Fruit fly (Drosophila melanogaster) ovary, adult (tissue): ENCODE results near the gene Doc3.

Experiments
- CG17801 ChIP-seq: fragments of 200-800 bp; optimal IDR thresholded peaks from 2 replicates; lab custom pipeline; 2019; ENCODE audit warnings: missing biosample characterization, mild to moderate bottlenecking, missing genetic modification characterization, moderate library complexity; ENCODE audit not compliant: partially characterized antibody

Gene Doc3

DNA sequence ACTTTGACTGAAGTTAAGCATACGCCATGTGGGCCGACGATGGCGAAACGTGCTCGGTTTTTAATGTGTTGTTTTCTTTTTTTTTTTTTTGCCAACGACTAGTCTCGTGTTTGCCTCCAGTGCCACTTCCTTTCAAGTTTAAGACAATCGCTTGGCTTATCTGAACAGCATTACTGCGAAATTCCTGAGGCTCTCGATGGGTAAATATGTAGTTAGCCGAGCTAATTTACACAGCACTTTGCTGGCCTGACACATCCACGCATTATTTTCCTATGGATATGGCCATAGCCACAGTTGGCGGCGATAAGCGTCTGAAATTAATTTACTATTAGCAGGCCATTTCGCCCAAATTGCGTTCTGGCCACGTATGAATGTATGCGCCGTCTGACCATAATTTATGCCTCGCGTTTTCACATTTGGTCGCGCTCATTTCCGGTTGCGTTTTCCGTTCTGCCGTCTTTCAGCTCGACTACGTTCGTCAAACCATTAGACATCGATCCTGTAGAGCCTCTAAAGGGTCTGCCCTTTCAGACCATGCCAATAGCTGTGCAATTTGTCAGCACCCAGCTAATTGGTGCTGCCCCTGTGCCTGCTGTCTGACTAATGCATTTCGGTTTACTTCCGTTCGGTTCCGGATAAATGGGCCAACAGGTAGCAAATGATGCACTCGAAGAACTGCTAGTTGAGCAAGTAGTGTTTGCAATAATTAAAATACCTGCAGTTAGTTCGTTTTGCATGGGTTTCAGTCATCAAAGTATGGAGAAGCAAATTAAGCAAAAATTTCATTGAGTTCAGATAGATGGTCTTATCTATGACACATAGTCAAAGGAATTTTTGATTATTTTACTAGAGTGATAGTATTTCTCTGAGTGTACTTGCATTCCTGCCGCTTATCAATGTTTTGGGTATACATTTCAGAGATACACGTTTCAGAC lies 15.7 kb downstream of the Doc3 start:
- TF ChIP-seq CG17801 (GFP tag; lab: Kevin White, UChicago): no peak

DNA sequence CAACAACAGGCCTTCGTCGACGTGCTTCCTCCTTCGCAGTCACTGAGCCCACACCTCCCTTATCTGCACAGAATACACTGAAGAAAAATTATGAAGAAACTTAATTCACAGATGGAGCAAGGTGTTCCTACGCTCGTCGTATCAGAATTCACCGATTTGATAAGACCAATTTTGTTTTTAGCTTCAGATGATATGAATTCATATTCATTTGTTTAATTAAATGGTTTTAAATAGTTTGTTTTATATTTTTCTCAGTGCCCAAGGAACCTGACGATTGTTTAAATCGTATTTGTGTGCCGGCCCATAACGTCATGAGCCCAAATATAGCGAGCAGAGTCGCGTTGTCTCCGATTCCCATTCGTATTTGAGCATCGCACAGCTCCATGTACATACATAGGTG lies 18.6 kb downstream of the Doc3 start:
- no peak for TF ChIP-seq CG17801 (GFP tag; lab: Kevin White, UChicago)

DNA sequence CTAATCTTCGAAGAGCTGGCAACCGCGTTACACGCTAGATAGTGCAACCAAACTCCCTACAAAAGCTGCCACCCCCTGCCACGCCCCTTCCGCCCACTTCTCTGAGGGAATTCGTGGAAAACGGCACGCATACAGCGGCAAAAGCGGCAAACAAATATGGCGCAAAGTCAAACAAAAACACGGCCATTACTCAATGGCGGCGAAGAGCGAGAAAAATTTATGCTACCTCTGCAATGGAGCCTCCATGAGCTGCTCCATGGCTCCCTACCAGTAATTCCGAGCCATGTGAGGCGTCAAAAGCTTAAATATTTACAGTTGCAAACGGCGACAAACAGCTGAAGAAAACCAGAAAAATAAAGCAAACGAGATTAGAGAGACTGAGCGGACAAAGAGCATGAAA lies 19.7 kb downstream of the Doc3 start:
- TF ChIP-seq CG17801 (GFP tag; lab: Kevin White, UChicago): no peak

DNA sequence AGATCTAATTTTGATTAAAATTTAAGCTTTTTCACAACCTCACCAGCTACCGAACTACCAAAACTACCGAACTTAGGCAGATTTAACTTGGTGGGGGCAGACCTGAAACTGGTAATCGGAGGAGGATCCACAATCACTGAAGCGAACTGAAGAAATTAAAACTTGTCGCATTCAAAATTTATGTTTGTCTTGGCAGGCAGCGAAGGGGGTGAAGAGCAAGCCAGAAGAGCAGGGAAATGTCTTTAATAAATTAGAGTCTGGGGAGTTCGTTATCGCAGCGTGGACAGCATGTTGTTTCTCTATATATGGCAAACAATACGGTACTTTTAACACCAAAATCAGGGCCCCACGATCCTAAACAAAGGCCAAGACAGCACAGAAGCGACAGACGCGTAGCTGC lies 20.2 kb downstream of the Doc3 start:
- no peak for TF ChIP-seq CG17801 (GFP tag; lab: Kevin White, UChicago)

DNA sequence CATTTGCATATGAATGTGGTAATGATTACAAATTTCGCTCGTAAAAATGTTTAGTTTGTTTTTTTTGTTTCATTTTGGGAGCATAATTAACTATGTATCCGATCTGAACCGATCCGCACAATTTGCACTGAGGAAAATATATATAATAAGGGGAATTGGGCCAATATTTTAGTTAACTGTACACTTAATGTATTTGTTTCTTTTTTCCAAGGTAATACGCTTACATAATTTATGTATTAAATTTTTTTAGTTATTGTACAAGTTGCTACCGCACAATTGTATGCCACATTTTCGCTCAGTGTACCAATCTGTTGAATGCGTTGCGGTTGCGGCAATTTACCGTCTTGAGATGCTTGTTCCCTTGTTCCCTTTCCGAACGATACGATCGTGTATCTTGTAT lies 20.7 kb downstream of the Doc3 start:
- TF ChIP-seq CG17801 (GFP tag; lab: Kevin White, UChicago): no peak

DNA sequence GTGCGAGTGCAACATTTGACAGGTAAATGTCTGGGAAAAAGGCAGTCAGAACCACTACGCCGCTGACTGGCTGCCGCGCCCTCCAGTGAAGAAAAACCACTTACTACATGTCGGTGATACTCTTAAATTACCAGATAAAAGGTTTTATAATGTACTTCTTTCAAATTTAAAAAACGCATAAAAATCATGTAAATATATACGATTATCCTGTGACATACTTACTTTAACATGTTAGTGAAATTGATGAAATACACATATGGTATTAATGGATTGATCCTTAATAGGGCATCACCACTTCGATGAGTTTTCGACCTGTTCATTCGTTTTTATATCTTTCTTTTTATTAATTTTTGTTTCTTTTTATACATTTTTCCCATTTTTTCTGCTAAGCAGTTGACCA lies 21.6 kb downstream of the Doc3 start:
- no peak for TF ChIP-seq CG17801 (GFP tag; lab: Kevin White, UChicago)

DNA sequence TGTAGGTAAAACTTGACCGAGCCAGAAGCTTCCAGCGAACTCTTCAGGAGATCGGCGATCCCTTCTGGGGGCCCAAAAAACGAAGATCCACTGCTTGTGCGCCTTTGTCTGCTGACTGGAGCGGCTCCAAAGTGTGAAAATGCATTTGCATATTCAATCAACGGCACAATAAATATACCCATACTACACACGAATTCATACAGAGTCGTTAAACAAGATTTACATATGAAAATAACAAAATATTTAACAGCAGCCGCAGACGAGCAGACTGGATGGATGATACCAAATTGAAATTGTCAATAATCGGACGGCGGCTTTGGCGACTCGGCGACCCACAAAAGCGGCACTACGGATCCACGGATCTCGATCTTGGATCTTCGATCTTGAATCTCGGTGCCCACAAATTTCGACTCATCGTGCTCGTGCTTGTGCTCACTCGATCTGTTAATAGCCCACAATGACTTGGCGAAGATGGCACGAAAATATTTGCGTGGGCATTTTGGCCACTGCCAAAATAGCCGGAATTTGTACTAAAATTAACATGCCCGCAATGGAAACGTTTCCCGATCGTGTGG lies 22.2 kb downstream of the Doc3 start:
- no peak for TF ChIP-seq CG17801 (GFP tag; lab: Kevin White, UChicago)

DNA sequence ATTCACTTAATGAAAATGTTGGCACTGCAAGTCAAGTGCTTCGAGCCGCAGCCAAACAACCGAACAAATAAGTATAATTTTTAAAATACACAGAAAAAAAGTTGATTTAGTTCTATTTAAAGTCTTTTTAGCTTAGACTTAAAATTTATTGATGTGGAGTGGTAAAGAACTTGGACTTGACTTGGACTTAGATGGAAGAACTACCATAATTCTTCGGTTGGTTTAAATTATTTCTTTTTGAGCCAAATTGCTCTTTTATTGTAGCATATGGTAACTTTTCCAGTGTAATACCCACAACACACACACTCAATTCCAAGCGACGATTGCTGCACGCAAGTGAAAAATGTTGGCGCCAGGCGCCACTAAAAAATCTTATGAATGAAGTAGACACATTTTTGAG lies 23.1 kb downstream of the Doc3 start:
- no peak for TF ChIP-seq CG17801 (GFP tag; lab: Kevin White, UChicago)

DNA sequence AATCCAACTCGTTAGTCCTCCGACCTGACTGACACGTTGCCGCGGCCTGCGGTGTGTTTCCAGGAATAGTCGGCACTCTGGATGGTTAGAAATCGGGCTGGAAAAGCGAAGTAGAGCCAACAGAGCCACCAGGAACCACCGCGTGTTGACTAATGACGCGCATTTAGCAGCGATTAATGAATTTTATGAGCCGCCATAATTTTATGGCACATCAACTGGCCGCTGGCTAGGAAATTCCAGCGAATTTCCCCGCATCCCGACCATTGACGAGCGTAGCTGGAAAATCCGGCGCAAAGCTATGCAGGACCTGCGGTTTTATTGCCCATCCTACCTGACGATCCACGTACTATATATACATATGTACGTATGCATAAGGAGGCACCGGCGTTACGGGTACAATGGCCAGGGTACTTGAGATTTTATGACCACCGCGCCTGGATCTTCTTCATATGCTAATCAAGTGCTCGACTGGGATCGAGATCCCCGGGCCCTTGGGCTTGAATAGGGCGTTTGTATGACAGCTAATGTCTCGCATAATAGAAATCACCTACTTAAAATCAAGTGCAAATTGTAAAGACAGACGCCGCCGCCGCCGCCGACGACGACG lies 24.3 kb downstream of the Doc3 start:
- TF ChIP-seq CG17801 (GFP tag; lab: Kevin White, UChicago): no peak

DNA sequence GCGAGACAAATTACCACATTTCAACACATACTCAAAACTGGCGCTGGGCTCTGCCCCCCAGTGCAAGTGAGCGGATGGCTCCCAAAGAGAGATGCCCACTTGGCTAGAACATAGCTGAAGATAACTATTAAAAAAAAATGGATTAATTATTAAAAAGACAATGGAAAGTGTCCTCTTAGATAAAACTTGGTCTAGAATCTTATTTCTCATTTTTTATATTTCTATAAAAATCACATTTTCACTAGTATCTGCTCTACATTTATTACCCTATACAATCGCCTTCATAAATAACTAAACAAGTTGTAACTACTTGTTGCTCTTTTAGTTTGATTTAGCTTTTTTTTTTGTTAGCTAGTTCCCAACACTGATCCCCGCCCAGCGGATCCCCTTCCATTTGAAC lies 27.9 kb downstream of the Doc3 start:
- TF ChIP-seq CG17801 (GFP tag; lab: Kevin White, UChicago): no peak

DNA sequence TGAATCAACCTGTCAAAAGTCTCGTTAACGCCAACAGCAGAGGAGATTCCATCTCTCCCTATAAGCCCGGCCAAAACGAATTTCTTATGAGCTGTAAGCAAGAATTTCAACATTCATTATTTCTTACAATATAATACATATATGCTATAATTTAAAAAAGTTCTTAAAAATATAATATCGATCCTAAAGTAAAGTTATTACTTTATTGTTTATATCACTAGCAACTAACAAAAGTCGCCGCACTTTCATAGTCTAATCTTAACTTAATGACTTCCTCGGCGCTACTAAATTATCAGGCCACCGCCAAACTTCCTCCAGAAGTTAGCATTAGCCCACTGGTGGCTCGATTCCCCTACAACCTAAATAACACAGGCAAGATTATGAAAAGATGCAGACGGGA lies 28.5 kb downstream of the Doc3 start:
- TF ChIP-seq CG17801 (GFP tag; lab: Kevin White, UChicago): no peak

DNA sequence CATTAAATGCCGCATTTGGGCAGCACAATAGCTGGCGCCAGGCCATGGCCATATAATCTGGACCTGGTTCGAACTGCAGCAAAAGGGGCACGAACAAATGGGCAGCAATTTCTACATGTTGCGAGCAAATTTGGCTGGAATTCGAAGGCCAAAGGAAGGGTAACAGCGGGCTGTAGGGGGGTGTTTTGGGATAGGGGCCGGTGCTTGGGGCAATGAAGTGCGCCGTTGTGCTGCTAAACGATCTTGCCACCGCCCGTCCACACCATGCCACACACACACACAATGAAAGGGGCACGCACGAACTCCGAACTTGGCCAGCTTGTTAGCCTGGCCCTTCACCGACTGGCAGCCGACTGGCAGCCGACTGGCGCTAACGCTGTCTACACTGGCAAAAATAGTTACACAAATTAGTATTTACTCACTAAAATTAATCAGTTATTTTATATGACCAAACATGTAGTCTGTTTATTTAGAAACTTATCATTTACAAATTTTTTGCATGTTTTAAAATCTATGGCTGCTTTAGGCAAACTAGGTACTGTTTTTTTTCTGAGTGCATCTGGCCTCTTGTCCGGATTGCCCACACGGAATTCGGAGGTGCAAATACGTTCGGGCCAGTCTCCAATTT lies 29.1 kb downstream of the Doc3 start:
- no peak for TF ChIP-seq CG17801 (GFP tag; lab: Kevin White, UChicago)

DNA sequence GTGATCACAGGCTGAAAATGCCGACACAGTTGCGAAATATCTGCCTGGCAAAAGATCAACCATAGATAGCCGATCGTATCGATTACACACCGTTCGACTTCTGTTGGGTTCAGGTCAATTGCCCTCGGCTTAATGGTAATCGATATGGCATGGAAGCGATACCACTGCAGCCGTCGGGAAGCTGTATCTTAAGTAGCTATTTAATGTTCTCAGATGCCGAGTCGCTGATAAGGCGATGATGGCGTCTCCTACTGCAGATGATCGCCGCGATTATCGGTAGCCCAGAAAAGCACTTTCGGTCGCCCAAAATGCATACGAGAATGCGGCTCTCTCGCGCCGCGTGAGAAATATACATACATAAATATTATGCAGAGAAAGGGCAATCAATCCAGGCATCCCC lies 32.6 kb downstream of the Doc3 start:
- no peak for TF ChIP-seq CG17801 (GFP tag; lab: Kevin White, UChicago)

DNA sequence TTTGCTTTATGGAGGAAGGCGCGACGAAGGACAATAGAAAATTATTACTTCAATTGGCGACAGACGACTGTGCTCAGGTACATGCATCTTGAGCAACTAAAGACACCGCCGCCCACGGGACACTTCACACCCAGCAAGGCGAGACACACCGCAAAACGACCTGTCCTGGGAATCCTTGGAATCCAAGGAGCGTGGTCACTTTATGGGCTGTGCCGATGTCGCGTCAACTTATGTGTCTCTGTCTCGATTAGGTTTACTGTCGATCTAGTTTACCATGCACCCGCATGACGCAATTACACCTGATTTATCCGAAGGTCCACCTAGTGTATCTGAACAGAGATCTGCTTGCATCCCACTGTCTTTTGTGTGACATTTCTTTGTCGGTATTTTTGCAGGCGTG lies 34.2 kb downstream of the Doc3 start:
- no peak for TF ChIP-seq CG17801 (GFP tag; lab: Kevin White, UChicago)

DNA sequence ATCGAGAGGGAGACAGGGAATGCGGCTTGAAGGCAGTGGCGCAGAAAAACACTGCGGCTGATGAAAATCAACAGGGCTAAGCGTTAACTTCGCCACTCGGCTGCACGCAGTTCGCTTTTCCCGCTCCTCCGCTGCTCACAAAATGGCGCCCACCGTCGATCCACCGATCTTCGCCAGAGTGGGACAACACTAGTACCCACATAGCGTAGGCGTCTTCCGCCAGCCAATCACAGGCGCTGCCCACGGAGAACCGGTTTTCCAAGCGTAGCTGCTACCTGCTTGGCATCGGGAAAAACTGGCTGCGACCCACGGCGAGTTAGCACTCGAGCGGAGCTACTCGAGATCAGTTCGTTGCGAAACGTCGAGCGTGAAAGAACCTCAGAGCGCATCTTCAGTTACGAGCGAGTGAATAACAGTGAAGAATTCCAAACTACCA lies 36.1 kb downstream of the Doc3 start, which contains the start of gene Doc1:
Doc1 (plus strand) TSS at position 334 of the 436 bp plus-strand sequence.
- no peak for TF ChIP-seq CG17801 (GFP tag; lab: Kevin White, UChicago)
